Fruit fly (Drosophila melanogaster): Measurements from ENCODE around the gene Dh31.

Dh31 gene

dm6 chr2L:8451497-8451896, 55.1 kb downstream of the Dh31 start:
- TF ChIP-seq h (optimal IDR thresholded peaks at IDR 0.05), result no peak
- no peak for TF ChIP-seq ttk (optimal IDR thresholded peaks at IDR 0.05)

- TF ChIP-seq psq (optimal IDR thresholded peaks at IDR 0.05), result no peak
- no peak for TF ChIP-seq ttk (optimal IDR thresholded peaks at IDR 0.05)
- no peak for TF ChIP-seq h (optimal IDR thresholded peaks at IDR 0.05)
- no peak for TF ChIP-seq Myc (optimal IDR thresholded peaks at IDR 0.05)
- TF ChIP-seq Sin3A (optimal IDR thresholded peaks at IDR 0.05), result no peak
- no peak for TF ChIP-seq insv (optimal IDR thresholded peaks at IDR 0.05)
Measured at dm6 chr2L:8449358-8449757, 57.3 kb downstream of the Dh31 start, which contains the start of gene Aasdh. Aasdh (minus strand) TSS chr2L:8449576.

DNA sequence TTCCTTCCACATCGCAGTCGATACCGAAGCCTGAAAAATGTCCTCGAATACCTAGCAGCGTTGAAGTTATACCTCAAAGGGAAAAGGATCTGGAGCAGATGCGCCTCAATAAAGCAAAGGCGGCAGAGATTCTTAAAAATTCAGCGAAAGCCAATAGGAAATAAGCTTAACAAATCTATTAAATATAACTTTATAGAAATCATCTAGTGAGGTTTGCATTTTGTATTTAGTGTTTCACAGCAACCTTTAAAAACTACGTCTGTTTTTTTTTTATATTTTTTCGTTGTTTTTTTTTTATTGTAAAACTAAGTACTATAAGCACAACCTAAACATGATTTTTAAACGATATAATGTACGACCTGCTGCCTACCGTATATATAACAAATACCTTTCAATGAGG, 64.5 kb downstream of the Dh31 start, which contains the start of gene CG31897:
TSS of gene CG31897 (plus strand) at position 301 of the 400 bp plus-strand sequence.
- TF ChIP-seq h (optimal IDR thresholded peaks at IDR 0.05), result no peak
- TF ChIP-seq Myc (optimal IDR thresholded peaks at IDR 0.05), result no peak
- TF ChIP-seq insv (optimal IDR thresholded peaks at IDR 0.05), result no peak
- no peak for TF ChIP-seq psq (optimal IDR thresholded peaks at IDR 0.05)
- TF ChIP-seq Sin3A (optimal IDR thresholded peaks at IDR 0.05), result no peak
- TF ChIP-seq ttk (optimal IDR thresholded peaks at IDR 0.05), result no peak
